Fruit fly (Drosophila melanogaster): Measurements from ENCODE around the gene Ptp36E.

The Ptp36E gene

dm6 chr2L:18145826-18146225, 39.0 kb downstream of the Ptp36E start:
- TF ChIP-seq Dfd (GFP tag; optimal IDR thresholded peaks at IDR 0.05) = no peak
- TF ChIP-seq fru (GFP tag; optimal IDR thresholded peaks at IDR 0.05) = no peak
- TF ChIP-seq Rel (GFP tag; optimal IDR thresholded peaks at IDR 0.05) = no peak
- peak; percentile 52 for TF ChIP-seq Rel (tag; optimal IDR thresholded peaks at IDR 0.05)
- TF ChIP-seq Sp1 (GFP tag; optimal IDR thresholded peaks at IDR 0.05) = no peak
- no peak for TF ChIP-seq Mio (GFP tag; optimal IDR thresholded peaks at IDR 0.05)
- no peak for TF ChIP-seq sv (GFP tag; optimal IDR thresholded peaks at IDR 0.05)

- TF ChIP-seq usp (GFP tag; optimal IDR thresholded peaks at IDR 0.05) (no peak), pan (optimal IDR thresholded peaks at IDR 0.05) (no peak), dmrt93B (GFP tag; optimal IDR thresholded peaks at IDR 0.05) (peak; percentile 87), ey (GFP tag; optimal IDR thresholded peaks at IDR 0.05) (peak; percentile 97), sv (GFP tag; optimal IDR thresholded peaks at IDR 0.05) (peak; percentile 87), Rel (GFP tag; optimal IDR thresholded peaks at IDR 0.05) (peak; percentile 90), Rel (tag; optimal IDR thresholded peaks at IDR 0.05) (peak; percentile 49), br (GFP tag; optimal IDR thresholded peaks at IDR 0.05) (peak; percentile 96), CG32264 (GFP tag; optimal IDR thresholded peaks at IDR 0.05) (peak; percentile 87), tai (GFP tag; optimal IDR thresholded peaks at IDR 0.05) (peak; percentile 89), HLH106 (tag; optimal IDR thresholded peaks at IDR 0.05) (peak; percentile 93), foxo (GFP tag; optimal IDR thresholded peaks at IDR 0.05) (peak; percentile 85 to 95), Hr78 (GFP tag; optimal IDR thresholded peaks at IDR 0.05) (no peak), GATAd (GFP tag; optimal IDR thresholded peaks at IDR 0.05) (peak; percentile 37), rgr (GFP tag; optimal IDR thresholded peaks at IDR 0.05) (peak; percentile 96), woc (GFP tag; optimal IDR thresholded peaks at IDR 0.05) (peak; percentile 93), Abd-B (GFP tag; optimal IDR thresholded peaks at IDR 0.05) (no peak), OdsH (GFP tag; optimal IDR thresholded peaks at IDR 0.05) (peak; percentile 95), Sp1 (GFP tag; optimal IDR thresholded peaks at IDR 0.05) (peak; percentile 93), Hnf4 (GFP tag; optimal IDR thresholded peaks at IDR 0.05) (peak; percentile 97), Vsx2 (GFP tag; optimal IDR thresholded peaks at IDR 0.05; ENCODE audit: partially characterized antibody) (no peak), Dfd (GFP tag; optimal IDR thresholded peaks at IDR 0.05) (no peak), Dif (GFP tag; optimal IDR thresholded peaks at IDR 0.05; ENCODE audit: partially characterized antibody) (no peak), h (GFP tag; optimal IDR thresholded peaks at IDR 0.05) (peak; percentile 97), psq (GFP tag; optimal IDR thresholded peaks at IDR 0.05) (peak; percentile 93), brk (GFP tag; optimal IDR thresholded peaks at IDR 0.05) (peak; percentile 96), dl (GFP tag; optimal IDR thresholded peaks at IDR 0.05; ENCODE audit: insufficient read depth in 1 of 2, partially characterized antibody in 2 of 2) (no peak), CrebA (GFP tag; optimal IDR thresholded peaks at IDR 0.05; ENCODE audit: borderline replicate concordance) (no peak), N (GFP tag; optimal IDR thresholded peaks at IDR 0.05) (no peak), CG9705 (GFP tag; optimal IDR thresholded peaks at IDR 0.05) (peak; percentile 64), fru (GFP tag; optimal IDR thresholded peaks at IDR 0.05) (peak; percentile 94), Jra (GFP tag; optimal IDR thresholded peaks at IDR 0.05) (peak; percentile 95), dsf (GFP tag; optimal IDR thresholded peaks at IDR 0.05; ENCODE audit: borderline replicate concordance) (peak; percentile 71), Hr83 (GFP tag; optimal IDR thresholded peaks at IDR 0.05; ENCODE audit: poor library complexity, severe bottlenecking) (peak; percentile 30), lola (GFP tag; optimal IDR thresholded peaks at IDR 0.05) (no peak), Myc (optimal IDR thresholded peaks at IDR 0.05) (no peak), jim (GFP tag; optimal IDR thresholded peaks at IDR 0.05) (no peak), Mio (GFP tag; optimal IDR thresholded peaks at IDR 0.05) (peak; percentile 72), sage (GFP tag; optimal IDR thresholded peaks at IDR 0.05) (peak; percentile 92)
These were observed 39.6 kb downstream of the Ptp36E start for dm6 chr2L:18145253-18145652.

- TF ChIP-seq Dif (GFP tag; optimal IDR thresholded peaks at IDR 0.05; ENCODE audit: partially characterized antibody) = no peak
- no peak for TF ChIP-seq sv (GFP tag; optimal IDR thresholded peaks at IDR 0.05)
- no peak for TF ChIP-seq Rel (GFP tag; optimal IDR thresholded peaks at IDR 0.05)
- TF ChIP-seq Rel (tag; optimal IDR thresholded peaks at IDR 0.05) = peak; percentile 76
- TF ChIP-seq dl (GFP tag; optimal IDR thresholded peaks at IDR 0.05; ENCODE audit: insufficient read depth in 1 of 2, partially characterized antibody in 2 of 2) = no peak
- no peak for TF ChIP-seq CG9705 (GFP tag; optimal IDR thresholded peaks at IDR 0.05)
- TF ChIP-seq Hr83 (GFP tag; optimal IDR thresholded peaks at IDR 0.05; ENCODE audit: poor library complexity, severe bottlenecking) = peak; percentile 28
- no peak for TF ChIP-seq jim (GFP tag; optimal IDR thresholded peaks at IDR 0.05)
- TF ChIP-seq h (GFP tag; optimal IDR thresholded peaks at IDR 0.05) = peak; percentile 22
- TF ChIP-seq rgr (GFP tag; optimal IDR thresholded peaks at IDR 0.05) = no peak
- TF ChIP-seq Sp1 (GFP tag; optimal IDR thresholded peaks at IDR 0.05) = no peak
- no peak for TF ChIP-seq br (GFP tag; optimal IDR thresholded peaks at IDR 0.05)
- no peak for TF ChIP-seq Hnf4 (GFP tag; optimal IDR thresholded peaks at IDR 0.05)
- no peak for TF ChIP-seq Abd-B (GFP tag; optimal IDR thresholded peaks at IDR 0.05)
- TF ChIP-seq Myc (optimal IDR thresholded peaks at IDR 0.05) = no peak
- no peak for TF ChIP-seq Vsx2 (GFP tag; optimal IDR thresholded peaks at IDR 0.05; ENCODE audit: partially characterized antibody)
- no peak for TF ChIP-seq N (GFP tag; optimal IDR thresholded peaks at IDR 0.05)
- no peak for TF ChIP-seq GATAd (GFP tag; optimal IDR thresholded peaks at IDR 0.05)
- no peak for TF ChIP-seq tai (GFP tag; optimal IDR thresholded peaks at IDR 0.05)
- no peak for TF ChIP-seq OdsH (GFP tag; optimal IDR thresholded peaks at IDR 0.05)
- no peak for TF ChIP-seq usp (GFP tag; optimal IDR thresholded peaks at IDR 0.05)
- TF ChIP-seq Jra (GFP tag; optimal IDR thresholded peaks at IDR 0.05) = no peak
These were observed 40.5 kb downstream of the Ptp36E start for dm6 chr2L:18144268-18144834.
